Worm (Caenorhabditis elegans): ENCODE data around the gene T26C11.4.

ce11 chrX:1829937-1830336 is 15.4 kb downstream of the T26C11.4 start, which contains the start of gene C14E2.6:
- TF ChIP-seq rnt-1 (tag; optimal IDR thresholded peaks at IDR 0.05) (no peak), alr-1 (tag; optimal IDR thresholded peaks at IDR 0.05; ENCODE audit: borderline replicate concordance) (no peak), snpc-4 (tag; optimal IDR thresholded peaks at IDR 0.05) (no peak), nhr-20 (tag; optimal IDR thresholded peaks at IDR 0.05) (no peak), pax-3 (tag; optimal IDR thresholded peaks at IDR 0.05) (no peak), lsy-2 (tag; optimal IDR thresholded peaks at IDR 0.05) (no peak), lin-39 (tag; optimal IDR thresholded peaks at IDR 0.05) (no peak), dpl-1 (GFP tag; optimal IDR thresholded peaks at IDR 0.05) (no peak), unc-62 (GFP tag; optimal IDR thresholded peaks at IDR 0.05) (no peak), sptf-1 (tag; optimal IDR thresholded peaks at IDR 0.05) (no peak), aly-2 (tag; optimal IDR thresholded peaks at IDR 0.05) (no peak), nhr-11 (tag; optimal IDR thresholded peaks at IDR 0.05) (no peak)
